Fruit fly (Drosophila melanogaster) whole organism, embryonic: ENCODE measurements around the gene CG14229.
A peak's percentile ranks its signal among the peaks of the same experiment; 100 is the strongest.

Experiments used
- Adf1 ChIP-seq: fragments of 200-800 bp; sonication (Bioruptor generic); IDR thresholded peaks from 2 replicates; pipeline ENCODE4 v1.3.6; 2022; ENCODE audit warnings: missing biosample characterization, missing genetic modification characterization
- CG10321 ChIP-seq: fragments of 200-800 bp; sonication (Bioruptor generic); IDR thresholded peaks from 2 replicates; pipeline ENCODE4 v1.3.6; 2022; ENCODE audit warnings: missing biosample characterization, missing genetic modification characterization
- CG10462 ChIP-seq: fragments of 200-800 bp; sonication (Bioruptor generic); optimal IDR thresholded peaks from 2 replicates; lab custom pipeline; 2016; ENCODE audit warnings: missing biosample characterization, missing genetic modification characterization
- CG10543 ChIP-seq: fragments of 200-800 bp; sonication (Bioruptor generic); optimal IDR thresholded peaks from 3 replicates; lab custom pipeline; 2017; ENCODE audit warnings: missing biosample characterization, mild to moderate bottlenecking, missing genetic modification characterization, moderate library complexity
- CG10654 ChIP-seq: fragments of 200-800 bp; sonication (Bioruptor generic); optimal IDR thresholded peaks from 2 replicates; lab custom pipeline; 2016; ENCODE audit warnings: missing biosample characterization, missing genetic modification characterization
- CG12744 ChIP-seq: fragments of 200-800 bp; sonication (Bioruptor generic); optimal IDR thresholded peaks from 2 replicates; lab custom pipeline; 2016; ENCODE audit warnings: missing biosample characterization, missing genetic modification characterization
- CG12769 ChIP-seq: fragments of 200-800 bp; sonication (Bioruptor generic); optimal IDR thresholded peaks from 2 replicates; lab custom pipeline; 2019; ENCODE audit warnings: missing biosample characterization, mild to moderate bottlenecking, missing genetic modification characterization, moderate library complexity
- CG13296 ChIP-seq: fragments of 200-800 bp; sonication (Bioruptor generic); optimal IDR thresholded peaks from 3 replicates; lab custom pipeline; 2018; ENCODE audit warnings: missing biosample characterization, mild to moderate bottlenecking, missing genetic modification characterization
- CG15514 ChIP-seq: fragments of 200-800 bp; sonication (Bioruptor generic); optimal IDR thresholded peaks from 3 replicates; lab custom pipeline; 2017; ENCODE audit warnings: missing biosample characterization, missing genetic modification characterization, mild to moderate bottlenecking, moderate library complexity, missing genetic modification reagents
- CG15601 ChIP-seq: fragments of 200-800 bp; sonication (Bioruptor generic); optimal IDR thresholded peaks from 3 replicates; lab custom pipeline; 2019; ENCODE audit warnings: missing biosample characterization, mild to moderate bottlenecking, missing genetic modification characterization, moderate library complexity
- CG17802 ChIP-seq: fragments of 200-800 bp; sonication (Bioruptor generic); optimal IDR thresholded peaks from 2 replicates; lab custom pipeline; 2018; ENCODE audit warnings: missing biosample characterization, mild to moderate bottlenecking, missing genetic modification characterization, moderate library complexity
- CG18262 ChIP-seq: fragments of 200-800 bp; optimal IDR thresholded peaks from 3 replicates; lab custom pipeline; 2019; ENCODE audit warnings: missing biosample characterization, mild to moderate bottlenecking, missing genetic modification characterization, moderate library complexity
- CG2129 ChIP-seq: fragments of 200-800 bp; sonication (Bioruptor generic); IDR thresholded peaks from 2 replicates; pipeline ENCODE4 v1.3.6; 2022; ENCODE audit warnings: missing biosample characterization, missing genetic modification characterization; ENCODE audit not compliant: partially characterized antibody
- CG2199 ChIP-seq: fragments of 200-800 bp; sonication (Bioruptor generic); IDR thresholded peaks from 3 replicates; pipeline ENCODE4 v1.3.6; 2022; ENCODE audit warnings: missing biosample characterization, missing genetic modification characterization
- CG2889 ChIP-seq: fragments of 200-800 bp; sonication (Bioruptor generic); IDR thresholded peaks from 3 replicates; pipeline ENCODE4 v1.3.6; 2022; ENCODE audit warnings: missing biosample characterization, missing genetic modification characterization
- CG34224 ChIP-seq: fragments of 200-800 bp; sonication (Bioruptor generic); IDR thresholded peaks from 3 replicates; pipeline ENCODE4 v1.3.6; 2022; ENCODE audit warnings: missing biosample characterization, missing genetic modification characterization; ENCODE audit not compliant: partially characterized antibody
- CG34376 ChIP-seq: fragments of 200-800 bp; sonication (Bioruptor generic); optimal IDR thresholded peaks from 2 replicates; lab custom pipeline; 2018; ENCODE audit warnings: missing biosample characterization, mild to moderate bottlenecking, missing genetic modification characterization
- CG5180 ChIP-seq: fragments of 200-800 bp; sonication (Bioruptor generic); optimal IDR thresholded peaks from 3 replicates; lab custom pipeline; 2017; ENCODE audit warnings: missing biosample characterization, missing genetic modification characterization, mild to moderate bottlenecking, moderate library complexity, missing genetic modification reagents
- CG7786 ChIP-seq: fragments of 200-800 bp; sonication (Bioruptor generic); optimal IDR thresholded peaks from 2 replicates; lab custom pipeline; 2016; ENCODE audit warnings: missing biosample characterization, missing genetic modification characterization
- CG7839 ChIP-seq: fragments of 200-800 bp; sonication (Bioruptor generic); optimal IDR thresholded peaks from 3 replicates; lab custom pipeline; 2018; ENCODE audit warnings: missing biosample characterization, mild to moderate bottlenecking, missing genetic modification characterization, moderate library complexity
- CoRest ChIP-seq: fragments of 200-800 bp; sonication (Bioruptor generic); optimal IDR thresholded peaks from 3 replicates; lab custom pipeline; 2018; ENCODE audit warnings: missing biosample characterization, mild to moderate bottlenecking, missing genetic modification characterization, moderate library complexity
- D19A ChIP-seq: fragments of 200-800 bp; optimal IDR thresholded peaks from 3 replicates; lab custom pipeline; 2019; ENCODE audit warnings: missing biosample characterization, mild to moderate bottlenecking, missing genetic modification characterization, moderate library complexity
- Dek ChIP-seq: fragments of 200-800 bp; sonication (Bioruptor generic); optimal IDR thresholded peaks from 3 replicates; lab custom pipeline; 2019; ENCODE audit warnings: missing biosample characterization, mild to moderate bottlenecking, missing genetic modification characterization, moderate library complexity
- HLHmδ ChIP-seq: fragments of 200-800 bp; sonication (Bioruptor generic); optimal IDR thresholded peaks from 2 replicates; lab custom pipeline; 2018; ENCODE audit warnings: missing biosample characterization, mild to moderate bottlenecking, missing genetic modification characterization, moderate library complexity
- HmgZ ChIP-seq: fragments of 200-800 bp; sonication (Bioruptor generic); optimal IDR thresholded peaks from 2 replicates; lab custom pipeline; 2018; ENCODE audit warnings: missing biosample characterization, mild to moderate bottlenecking, missing genetic modification characterization
- Kr ChIP-seq: fragments of 200-800 bp; sonication (Bioruptor generic); optimal IDR thresholded peaks from 2 replicates; lab custom pipeline; 2017; ENCODE audit warnings: missing biosample characterization, mild to moderate bottlenecking, missing genetic modification characterization
- Nf-YB ChIP-seq: fragments of 200-800 bp; sonication (Bioruptor generic); optimal IDR thresholded peaks from 3 replicates; lab custom pipeline; 2019; ENCODE audit warnings: missing biosample characterization, mild to moderate bottlenecking, missing genetic modification characterization, moderate library complexity
- Poxn ChIP-seq: fragments of 200-800 bp; sonication (Bioruptor generic); IDR thresholded peaks from 2 replicates; pipeline ENCODE4 v1.3.6; 2022; ENCODE audit warnings: missing biosample characterization, missing genetic modification characterization
- Xrp1 ChIP-seq: fragments of 200-800 bp; sonication (Bioruptor generic); IDR thresholded peaks from 2 replicates; pipeline ENCODE4 v1.3.6; 2022; ENCODE audit warnings: missing biosample characterization, missing genetic modification characterization
- YL-1 ChIP-seq: fragments of 200-800 bp; sonication (Bioruptor generic); optimal IDR thresholded peaks from 3 replicates; lab custom pipeline; 2017; ENCODE audit warnings: missing biosample characterization, mild to moderate bottlenecking, missing genetic modification characterization
- cas ChIP-seq: fragments of 200-800 bp; sonication (Bioruptor generic); IDR thresholded peaks from 2 replicates; pipeline ENCODE4 v1.3.6; 2022; ENCODE audit warnings: missing biosample characterization, missing genetic modification characterization
- chinmo ChIP-seq: fragments of 200-800 bp; sonication (Bioruptor generic); IDR thresholded peaks from 4 replicates; pipeline ENCODE4 v1.3.6; 2022; ENCODE audit warnings: missing biosample characterization, missing genetic modification characterization; ENCODE audit not compliant: partially characterized antibody
- croc ChIP-seq: fragments of 200-800 bp; sonication (Bioruptor generic); conservative IDR thresholded peaks from 3 replicates; pipeline ENCODE4 v1.3.6; 2022; ENCODE audit warnings: missing biosample characterization, missing genetic modification characterization
- cwo ChIP-seq: fragments of 200-800 bp; sonication (Bioruptor generic); optimal IDR thresholded peaks from 3 replicates; lab custom pipeline; 2017; ENCODE audit warnings: missing biosample characterization, missing genetic modification characterization, mild to moderate bottlenecking, moderate library complexity, missing genetic modification reagents
- danr ChIP-seq: fragments of 200-800 bp; sonication (Bioruptor generic); IDR thresholded peaks from 2 replicates; pipeline ENCODE4 v1.3.6; 2022; ENCODE audit warnings: missing biosample characterization, missing genetic modification characterization
- disco-r ChIP-seq: fragments of 200-800 bp; sonication (Bioruptor generic); optimal IDR thresholded peaks from 2 replicates; lab custom pipeline; 2016; ENCODE audit warnings: missing biosample characterization, missing genetic modification characterization
- en ChIP-seq: fragments of 200-800 bp; sonication (Bioruptor generic); optimal IDR thresholded peaks from 2 replicates; lab custom pipeline; 2016; ENCODE audit warnings: missing biosample characterization, missing genetic modification characterization
- gt ChIP-seq: fragments of 200-800 bp; sonication (Bioruptor generic); IDR thresholded peaks from 2 replicates; pipeline ENCODE4 v1.3.6; 2022; ENCODE audit warnings: missing biosample characterization, missing genetic modification characterization
- h ChIP-seq: fragments of >200 bp; optimal IDR thresholded peaks from 2 replicates; lab custom pipeline; 2017
- hb ChIP-seq: fragments of 200-800 bp; sonication (Bioruptor generic); IDR thresholded peaks from 3 replicates; pipeline ENCODE4 v1.3.6; 2022; ENCODE audit warnings: missing biosample characterization, missing genetic modification characterization; ENCODE audit not compliant: partially characterized antibody
- her ChIP-seq: fragments of 200-800 bp; sonication (Bioruptor generic); optimal IDR thresholded peaks from 2 replicates; lab custom pipeline; 2016; ENCODE audit warnings: missing biosample characterization, missing genetic modification characterization
- lov ChIP-seq, 2 experiments: fragments of 200-800 bp in 1 of 2; fragments of >200 bp in 1 of 2; sonication (Bioruptor generic) in 1 of 2; IDR thresholded peaks in 1 of 2; optimal IDR thresholded peaks in 1 of 2; 2 replicates in 1 of 2; 3 replicates in 1 of 2; pipeline versions ENCODE4 v1.3.6 to Lab custom; 2017 to 2022; ENCODE audit warnings: missing biosample characterization in 1 of 2, missing genetic modification characterization in 1 of 2
- maf-S ChIP-seq: fragments of 200-800 bp; sonication (Bioruptor generic); optimal IDR thresholded peaks from 2 replicates; lab custom pipeline; 2016; ENCODE audit warnings: missing biosample characterization, missing genetic modification characterization
- peb ChIP-seq: fragments of 200-800 bp; sonication (Bioruptor generic); IDR thresholded peaks from 2 replicates; pipeline ENCODE4 v1.3.6; 2022; ENCODE audit warnings: missing biosample characterization, missing genetic modification characterization
- pho ChIP-seq: fragments of 200-800 bp; sonication (Bioruptor generic); optimal IDR thresholded peaks from 2 replicates; lab custom pipeline; 2016; ENCODE audit warnings: missing biosample characterization, missing genetic modification characterization
- pros ChIP-seq: fragments of 200-800 bp; sonication (Bioruptor generic); optimal IDR thresholded peaks from 3 replicates; lab custom pipeline; 2019; ENCODE audit warnings: missing biosample characterization, mild to moderate bottlenecking, missing genetic modification characterization, moderate library complexity
- salm ChIP-seq: fragments of 200-800 bp; sonication (Bioruptor generic); optimal IDR thresholded peaks from 2 replicates; lab custom pipeline; 2018; ENCODE audit warnings: missing biosample characterization, mild to moderate bottlenecking, missing genetic modification characterization
- sens ChIP-seq: fragments of 200-800 bp; sonication (Bioruptor generic); peaks from one replicate; lab custom pipeline; 2016; ENCODE audit warnings: missing biosample characterization, missing genetic modification characterization
- stwl ChIP-seq: fragments of 200-800 bp; sonication (Bioruptor generic); optimal IDR thresholded peaks from 3 replicates; lab custom pipeline; 2018; ENCODE audit warnings: missing biosample characterization, mild to moderate bottlenecking, missing genetic modification characterization, moderate library complexity
- tin ChIP-seq: fragments of 200-800 bp; sonication (Bioruptor generic); optimal IDR thresholded peaks from 3 replicates; lab custom pipeline; 2016; ENCODE audit warnings: missing biosample characterization, missing genetic modification characterization

Gene CG14229

dm6 chrX:19645873-19646541 is 49.0 kb downstream of the CG14229 start, which contains the start of gene Arp10 (continued):
- TF ChIP-seq maf-S (GFP tag; lab: Kevin White, UChicago) (no peak), CG2129 (GFP tag; lab: Robert Waterston, UW) (no peak), CG7839 (tag; lab: Kevin White, UChicago) (no peak), pho (GFP tag; lab: Kevin White, UChicago) (no peak), salm (tag; lab: Kevin White, UChicago) (no peak), CG7786 (GFP tag; lab: Kevin White, UChicago) (no peak), Adf1 (GFP tag; lab: Robert Waterston, UW) (no peak), CG12769 (tag; lab: Kevin White, UChicago) (no peak), CG34376 (GFP tag; lab: Kevin White, UChicago) (no peak), croc (GFP tag; lab: Robert Waterston, UW) (no peak), CG15601 (tag; lab: Kevin White, UChicago) (no peak), sens (peak; percentile 72), CG10321 (no peak), chinmo (0 out of 4 replicates have a peak, but pooled peaks have one; percentile 59), CG15514 (peak; percentile 60), CG12744 (GFP tag; lab: Kevin White, UChicago) (no peak), Dek (tag; lab: Kevin White, UChicago) (no peak), CG18262 (tag; lab: Kevin White, UChicago) (peak; percentile 13), cas (no peak), her (GFP tag; lab: Kevin White, UChicago) (no peak), danr (GFP tag; lab: Robert Waterston, UW) (no peak), CG2889 (no peak), CG34224 (GFP tag; lab: Robert Waterston, UW) (no peak), Poxn (GFP tag; lab: Robert Waterston, UW) (no peak), CG10462 (GFP tag; lab: Kevin White, UChicago) (no peak), Nf-YB (GFP tag; lab: Kevin White, UChicago) (no peak), tin (GFP tag; lab: Kevin White, UChicago) (no peak), CG17802 (tag; lab: Kevin White, UChicago) (peak; percentile 83), YL-1 (GFP tag; lab: Kevin White, UChicago) (peak; percentile 18), en (no peak), peb (GFP tag; lab: Robert Waterston, UW) (no peak), cwo (GFP tag; lab: Kevin White, UChicago) (no peak), HLHmδ (GFP tag; lab: Kevin White, UChicago) (no peak), CG10543 (GFP tag; lab: Kevin White, UChicago) (no peak), lov (optimal IDR thresholded peaks at IDR 0.05; lab: Kevin White, UChicago) (no peak), lov (GFP tag; IDR thresholded peaks at IDR 0.05; lab: Robert Waterston, UW) (no peak), Kr (GFP tag; lab: Kevin White, UChicago) (no peak), disco-r (GFP tag; lab: Kevin White, UChicago) (no peak), h (no peak), CoRest (peak; percentile 26), CG13296 (no peak), CG5180 (GFP tag; lab: Kevin White, UChicago) (no peak), HmgZ (tag; lab: Kevin White, UChicago) (peak; percentile 50), gt (GFP tag; lab: Robert Waterston, UW) (no peak), stwl (peak; percentile 43), hb (GFP tag; lab: Robert Waterston, UW) (no peak), Xrp1 (GFP tag; lab: Robert Waterston, UW) (no peak), D19A (tag; lab: Kevin White, UChicago) (no peak), CG10654 (GFP tag; lab: Kevin White, UChicago) (no peak), CG2199 (no peak), pros (GFP tag; lab: Kevin White, UChicago) (no peak)
